Fruit fly (Drosophila melanogaster): Measurements from ENCODE around the gene Npc2a.
A peak's percentile ranks its signal among the peaks of the same experiment; 100 is the strongest.

Npc2a gene

dm6 chr2L:1989278-1989918, 1.3 kb downstream of the Npc2a start:
- TF ChIP-seq kay (GFP tag; ENCODE audit: borderline replicate concordance) (no peak), Mnt (GFP tag; optimal IDR thresholded peaks at IDR 0.05) (no peak), Hr96 (GFP tag; optimal IDR thresholded peaks at IDR 0.05) (no peak), pad (GFP tag; optimal IDR thresholded peaks at IDR 0.05) (no peak), CG12768 (GFP tag; optimal IDR thresholded peaks at IDR 0.05) (no peak), CG5204 (GFP tag; optimal IDR thresholded peaks at IDR 0.05) (no peak), CG7101 (tag; optimal IDR thresholded peaks at IDR 0.05) (no peak), CG1620 (GFP tag; optimal IDR thresholded peaks at IDR 0.05) (no peak), CG14711 (tag; optimal IDR thresholded peaks at IDR 0.05) (no peak), cnc (optimal IDR thresholded peaks at IDR 0.05) (peak in 1 of 2 experiments; percentile 25), Clk (GFP tag; optimal IDR thresholded peaks at IDR 0.05) (no peak), CG7045 (GFP tag; optimal IDR thresholded peaks at IDR 0.05) (no peak), cic (GFP tag; optimal IDR thresholded peaks at IDR 0.05) (no peak), CG11617 (GFP tag; optimal IDR thresholded peaks at IDR 0.05) (no peak), bab1 (GFP tag; optimal IDR thresholded peaks at IDR 0.05) (peak; percentile 25), toe (GFP tag; optimal IDR thresholded peaks at IDR 0.05) (no peak), Crg-1 (GFP tag; optimal IDR thresholded peaks at IDR 0.05) (no peak), tj (GFP tag; optimal IDR thresholded peaks at IDR 0.05) (peak; percentile 32), CG33017 (tag; optimal IDR thresholded peaks at IDR 0.05) (no peak), ovo (GFP tag; optimal IDR thresholded peaks at IDR 0.05) (no peak)

dm6 chr2L:1992060-1992459, 4.0 kb downstream of the Npc2a start, which contains the start of gene Obp22a:
TSS of gene Obp22a (minus strand) at chr2L:1992160.
- TF ChIP-seq pad (GFP tag; optimal IDR thresholded peaks at IDR 0.05), result no peak
- no peak for TF ChIP-seq Clk (GFP tag; optimal IDR thresholded peaks at IDR 0.05)
- TF ChIP-seq CG1620 (GFP tag; optimal IDR thresholded peaks at IDR 0.05), result no peak
- TF ChIP-seq kay (GFP tag; ENCODE audit: borderline replicate concordance), result no peak
- TF ChIP-seq CG7045 (GFP tag; optimal IDR thresholded peaks at IDR 0.05), result no peak
- no peak for TF ChIP-seq CG7101 (tag; optimal IDR thresholded peaks at IDR 0.05)
- no peak for TF ChIP-seq tj (GFP tag; optimal IDR thresholded peaks at IDR 0.05)
- TF ChIP-seq CG11617 (GFP tag; optimal IDR thresholded peaks at IDR 0.05), result no peak

dm6 chr2L:2006082-2006669, 18.1 kb downstream of the Npc2a start, which contains the start of gene CG33543:
TSS of gene CG33543 (minus strand) at chr2L:2006313.
- peak; percentile 62 for TF ChIP-seq pad (GFP tag; optimal IDR thresholded peaks at IDR 0.05)
- no peak for TF ChIP-seq ovo (GFP tag; optimal IDR thresholded peaks at IDR 0.05)
- no peak for TF ChIP-seq Crg-1 (GFP tag; optimal IDR thresholded peaks at IDR 0.05)
- TF ChIP-seq CG11617 (GFP tag; optimal IDR thresholded peaks at IDR 0.05), result no peak

DNA sequence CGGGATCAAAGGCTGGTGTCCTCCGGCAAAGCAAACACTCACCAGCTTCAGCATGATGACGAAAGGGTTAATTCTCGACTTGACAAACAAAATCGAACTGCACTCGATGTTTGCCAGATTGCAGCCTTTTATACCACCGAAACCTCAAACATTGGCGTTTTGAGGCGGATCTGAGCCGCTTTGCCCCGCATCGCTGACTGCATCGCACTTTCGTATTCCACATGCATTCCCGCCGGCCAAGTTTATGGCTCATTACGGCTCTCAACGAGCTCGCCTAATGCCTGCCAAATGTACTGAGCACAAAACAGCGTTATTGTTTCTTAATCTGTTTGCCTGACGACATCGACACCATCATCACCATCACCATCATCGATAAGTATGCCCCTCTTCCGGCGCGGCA, 19.0 kb downstream of the Npc2a start, which contains the start of gene CG15353:
Gene CG15353 (minus strand): TSS at position 101 of the 400 bp plus-strand sequence.
- TF ChIP-seq CG12768 (GFP tag; optimal IDR thresholded peaks at IDR 0.05) (no peak), toe (GFP tag; optimal IDR thresholded peaks at IDR 0.05) (no peak), CG14711 (tag; optimal IDR thresholded peaks at IDR 0.05) (no peak), Mnt (GFP tag; optimal IDR thresholded peaks at IDR 0.05) (no peak), pad (GFP tag; optimal IDR thresholded peaks at IDR 0.05) (no peak), CG1620 (GFP tag; optimal IDR thresholded peaks at IDR 0.05) (no peak), CG11617 (GFP tag; optimal IDR thresholded peaks at IDR 0.05) (no peak), CG5204 (GFP tag; optimal IDR thresholded peaks at IDR 0.05) (no peak)

dm6 chr2L:2008114-2008513, 20.0 kb downstream of the Npc2a start, which contains the start of gene Nplp4:
TSS of gene Nplp4 (plus strand) at chr2L:2008414.
- TF ChIP-seq CG33017 (tag; optimal IDR thresholded peaks at IDR 0.05), result no peak
- TF ChIP-seq CG1620 (GFP tag; optimal IDR thresholded peaks at IDR 0.05), result no peak
- TF ChIP-seq CG5204 (GFP tag; optimal IDR thresholded peaks at IDR 0.05), result no peak
- no peak for TF ChIP-seq toe (GFP tag; optimal IDR thresholded peaks at IDR 0.05)
- no peak for TF ChIP-seq pad (GFP tag; optimal IDR thresholded peaks at IDR 0.05)
- TF ChIP-seq Clk (GFP tag; optimal IDR thresholded peaks at IDR 0.05), result no peak

dm6 chr2L:2008980-2009954, 21.2 kb downstream of the Npc2a start, which contains the start of gene CG4238:
TSS of gene CG4238 (plus strand) at chr2L:2009859.
- TF ChIP-seq ovo (GFP tag; optimal IDR thresholded peaks at IDR 0.05) (peak; percentile 60), tj (GFP tag; optimal IDR thresholded peaks at IDR 0.05) (peak; percentile 99), CG14711 (tag; optimal IDR thresholded peaks at IDR 0.05) (no peak), Crg-1 (GFP tag; optimal IDR thresholded peaks at IDR 0.05) (no peak), toe (GFP tag; optimal IDR thresholded peaks at IDR 0.05) (no peak), CG11617 (GFP tag; optimal IDR thresholded peaks at IDR 0.05) (no peak), Mnt (GFP tag; optimal IDR thresholded peaks at IDR 0.05) (peak; percentile 53), kay (GFP tag; ENCODE audit: borderline replicate concordance) (peak; percentile 68), cnc (optimal IDR thresholded peaks at IDR 0.05) (no peak), bab1 (GFP tag; optimal IDR thresholded peaks at IDR 0.05) (peak; percentile 83), Clk (GFP tag; optimal IDR thresholded peaks at IDR 0.05) (no peak), cic (GFP tag; optimal IDR thresholded peaks at IDR 0.05) (no peak), pad (GFP tag; optimal IDR thresholded peaks at IDR 0.05) (no peak), CG7101 (tag; optimal IDR thresholded peaks at IDR 0.05) (no peak), CG33017 (tag; optimal IDR thresholded peaks at IDR 0.05) (no peak), CG1620 (GFP tag; optimal IDR thresholded peaks at IDR 0.05) (no peak), Hr96 (GFP tag; optimal IDR thresholded peaks at IDR 0.05) (no peak), CG7045 (GFP tag; optimal IDR thresholded peaks at IDR 0.05) (no peak), CG5204 (GFP tag; optimal IDR thresholded peaks at IDR 0.05) (no peak)
